Worm (Caenorhabditis elegans) whole organism, L3 larva: ENCODE data around the gene C10E2.1.

ENCODE experiments used
- R02D3.7 ChIP-seq: fragments of 150-350 bp; optimal IDR thresholded peaks from 2 replicates; lab custom pipeline; 2014; ENCODE audit warnings: missing biosample characterization, missing genetic modification characterization
- aly-2 ChIP-seq: fragments of 150-350 bp; optimal IDR thresholded peaks from 2 replicates; lab custom pipeline; 2014; ENCODE audit warnings: missing biosample characterization, missing genetic modification characterization
- ama-1 ChIP-seq: fragments of 150-350 bp; optimal IDR thresholded peaks from 2 replicates; lab custom pipeline; 2018
- ceh-16 ChIP-seq: sonication (generic microtip); optimal IDR thresholded peaks from 2 replicates; lab custom pipeline; 2017; ENCODE audit warnings: missing biosample characterization, missing genetic modification characterization
- ceh-82 ChIP-seq: fragments of 150-350 bp; optimal IDR thresholded peaks from 2 replicates; lab custom pipeline; 2014; ENCODE audit warnings: missing biosample characterization, missing genetic modification characterization
- ceh-9 ChIP-seq: sonication (generic microtip); optimal IDR thresholded peaks from 2 replicates; lab custom pipeline; 2018; ENCODE audit warnings: missing biosample characterization, missing genetic modification characterization
- daf-12 ChIP-seq: fragments of 150-350 bp; optimal IDR thresholded peaks from 2 replicates; lab custom pipeline; 2014; ENCODE audit warnings: missing biosample characterization, missing genetic modification reagents, missing genetic modification characterization
- egl-27 ChIP-seq: sonication (generic microtip); optimal IDR thresholded peaks from 4 replicates; lab custom pipeline; 2017; ENCODE audit warnings: missing biosample characterization, missing genetic modification reagents, missing genetic modification characterization
- egl-5 ChIP-seq: fragments of 150-350 bp; optimal IDR thresholded peaks from 2 replicates; lab custom pipeline; 2017; ENCODE audit warnings: missing biosample characterization, missing genetic modification reagents, missing genetic modification characterization, inconsistent platforms
- elt-1 ChIP-seq: fragments of 150-350 bp; optimal IDR thresholded peaks from 2 replicates; lab custom pipeline; 2014; ENCODE audit warnings: missing biosample characterization, missing genetic modification characterization
- elt-2 ChIP-seq: sonication (generic microtip); optimal IDR thresholded peaks from 2 replicates; lab custom pipeline; 2016; ENCODE audit warnings: missing genetic modification reagents, mild to moderate bottlenecking, missing genetic modification characterization, missing compliant biosample characterization
- elt-3 ChIP-seq, 3 experiments: fragments of 150-350 bp in 1 of 3; sonication (generic microtip) in 2 of 3; optimal IDR thresholded peaks; 2 replicates in 2 of 3; 4 replicates in 1 of 3; lab custom pipeline; 2014 to 2017; ENCODE audit warnings: missing biosample characterization in 3 of 3, missing genetic modification characterization in 3 of 3
- eor-1 ChIP-seq, 2 experiments: fragments of 150-350 bp; optimal IDR thresholded peaks; 2 replicates each; lab custom pipeline; 2014 to 2018; ENCODE audit warnings: missing biosample characterization in 2 of 2, missing genetic modification characterization in 2 of 2
- fkh-10 ChIP-seq: sonication (generic microtip); optimal IDR thresholded peaks from 2 replicates; lab custom pipeline; 2017; ENCODE audit warnings: missing biosample characterization, missing genetic modification reagents, missing genetic modification characterization
- fkh-2 ChIP-seq: fragments of 150-350 bp; optimal IDR thresholded peaks from 2 replicates; lab custom pipeline; 2014; ENCODE audit warnings: missing biosample characterization, missing genetic modification reagents, missing genetic modification characterization
- jun-1 ChIP-seq: fragments of 150-350 bp; optimal IDR thresholded peaks from 2 replicates; lab custom pipeline; 2014; ENCODE audit warnings: missing biosample characterization, missing genetic modification reagents, missing genetic modification characterization
- lin-39 ChIP-seq: fragments of 150-350 bp; optimal IDR thresholded peaks from 2 replicates; lab custom pipeline; 2018; ENCODE audit warnings: missing biosample characterization, missing genetic modification reagents, missing genetic modification characterization
- mdl-1 ChIP-seq: fragments of 150-350 bp; optimal IDR thresholded peaks from 2 replicates; lab custom pipeline; 2014; ENCODE audit warnings: missing biosample characterization, missing genetic modification characterization
- mml-1 ChIP-seq: fragments of 150-350 bp; sonication (generic microtip); optimal IDR thresholded peaks from 3 replicates; lab custom pipeline; 2014; ENCODE audit warnings: missing biosample characterization, missing genetic modification characterization
- nhr-23 ChIP-seq: fragments of 150-350 bp; optimal IDR thresholded peaks from 2 replicates; lab custom pipeline; 2014; ENCODE audit warnings: missing biosample characterization, missing genetic modification reagents, missing genetic modification characterization
- nhr-25 ChIP-seq: sonication (generic microtip); optimal IDR thresholded peaks from 2 replicates; lab custom pipeline; 2017; ENCODE audit warnings: missing biosample characterization, missing genetic modification characterization
- nhr-43 ChIP-seq: sonication (generic microtip); optimal IDR thresholded peaks from 2 replicates; lab custom pipeline; 2016; ENCODE audit warnings: mild to moderate bottlenecking, missing genetic modification characterization, missing compliant biosample characterization; ENCODE audit not compliant: poor library complexity, severe bottlenecking
- nhr-67 ChIP-seq: fragments of 150-350 bp; optimal IDR thresholded peaks from 2 replicates; lab custom pipeline; 2014; ENCODE audit warnings: missing biosample characterization, missing genetic modification characterization
- nhr-77 ChIP-seq: fragments of 150-350 bp; optimal IDR thresholded peaks from 2 replicates; lab custom pipeline; 2014; ENCODE audit warnings: missing biosample characterization, missing genetic modification characterization
- pha-4 ChIP-seq: fragments of 150-350 bp; optimal IDR thresholded peaks from 2 replicates; lab custom pipeline; 2014; ENCODE audit warnings: missing biosample characterization, missing genetic modification reagents, missing genetic modification characterization
- sea-2 ChIP-seq: fragments of 150-350 bp; sonication (generic microtip); optimal IDR thresholded peaks from 4 replicates; lab custom pipeline; 2014; ENCODE audit warnings: missing biosample characterization, missing genetic modification reagents, missing genetic modification characterization
- snpc-4 ChIP-seq: fragments of 150-350 bp; optimal IDR thresholded peaks from 2 replicates; lab custom pipeline; 2014; ENCODE audit warnings: missing biosample characterization, missing genetic modification characterization
- tbx-2 ChIP-seq: sonication (generic microtip); optimal IDR thresholded peaks from 2 replicates; lab custom pipeline; 2016; ENCODE audit warnings: mild to moderate bottlenecking, missing genetic modification characterization, missing compliant biosample characterization
- unc-39 ChIP-seq: sonication (generic microtip); optimal IDR thresholded peaks from 4 replicates; lab custom pipeline; 2017; ENCODE audit warnings: missing biosample characterization, missing genetic modification characterization
- unc-62 ChIP-seq: fragments of 150-350 bp; sonication (generic microtip); optimal IDR thresholded peaks from 4 replicates; lab custom pipeline; 2014; ENCODE audit warnings: missing biosample characterization, missing genetic modification reagents, missing genetic modification characterization
- zag-1 ChIP-seq: fragments of 150-350 bp; optimal IDR thresholded peaks from 2 replicates; lab custom pipeline; 2014; ENCODE audit warnings: missing biosample characterization, missing genetic modification characterization
- ztf-4 ChIP-seq: fragments of 150-350 bp; optimal IDR thresholded peaks from 2 replicates; lab custom pipeline; 2014; ENCODE audit warnings: missing biosample characterization, missing genetic modification characterization

C10E2.1 gene

DNA sequence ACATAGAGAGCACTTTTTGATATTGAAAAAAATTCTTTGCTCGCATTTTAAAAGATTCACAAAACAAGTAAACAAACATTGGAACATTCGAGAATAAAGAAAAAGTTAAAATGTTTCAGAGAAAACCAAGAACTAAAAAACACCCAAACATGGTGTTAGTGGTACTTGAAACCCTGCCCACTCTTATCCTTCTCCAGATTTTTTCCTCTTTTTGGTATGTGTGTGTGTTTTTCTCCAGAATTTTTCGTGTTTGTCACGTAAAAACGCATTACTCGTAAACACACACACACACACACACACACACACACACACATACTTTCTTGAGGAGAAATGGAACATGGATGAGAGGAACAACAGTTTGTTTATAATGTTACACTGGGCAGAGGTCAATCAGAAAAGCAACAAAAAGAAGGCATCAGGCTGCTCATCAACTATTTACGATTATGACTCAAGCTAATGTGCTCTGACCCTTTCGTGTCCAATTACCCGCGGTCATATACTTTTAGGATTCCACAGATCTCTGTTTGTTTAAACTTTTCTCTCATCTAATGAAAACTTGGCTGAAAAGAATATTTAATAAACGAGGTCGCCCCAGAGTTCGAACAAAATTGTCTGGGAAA lies 9.6 kb downstream of the C10E2.1 start:
- TF ChIP-seq elt-1 (no peak), egl-5 (peak; percentile 86), pha-4 (tag; lab: Kevin White, UChicago) (peak; percentile 50), daf-12 (tag; lab: Kevin White, UChicago) (no peak), egl-27 (tag; lab: Kevin White, UChicago) (no peak), aly-2 (tag; lab: Kevin White, UChicago) (no peak), zag-1 (tag; lab: Kevin White, UChicago) (no peak), mml-1 (tag; lab: Kevin White, UChicago) (no peak), nhr-23 (no peak), ama-1 (lab: Kevin White, UChicago) (no peak), elt-2 (tag; lab: Kevin White, UChicago) (no peak)

DNA sequence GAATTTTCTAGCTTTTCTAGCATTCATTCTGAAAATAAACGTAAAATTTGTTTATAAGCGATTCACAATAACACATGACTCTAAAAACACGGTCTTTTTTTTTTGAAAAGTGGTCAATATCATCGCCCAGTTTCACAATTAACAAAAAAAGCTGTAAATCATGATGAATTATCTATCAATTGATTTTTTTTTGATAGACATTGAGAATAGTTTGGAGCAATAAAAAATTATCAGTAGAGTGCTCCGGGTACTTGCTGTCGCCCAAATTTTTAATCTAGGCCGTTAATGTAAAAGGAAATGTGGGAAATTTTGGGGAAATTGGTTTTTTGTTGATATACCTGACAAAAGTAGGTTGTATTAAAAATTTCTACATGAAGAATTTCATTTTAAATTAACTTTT lies 10.8 kb downstream of the C10E2.1 start:
- TF ChIP-seq elt-2 (tag; lab: Kevin White, UChicago) (peak; percentile 5), zag-1 (tag; lab: Kevin White, UChicago) (no peak)

DNA sequence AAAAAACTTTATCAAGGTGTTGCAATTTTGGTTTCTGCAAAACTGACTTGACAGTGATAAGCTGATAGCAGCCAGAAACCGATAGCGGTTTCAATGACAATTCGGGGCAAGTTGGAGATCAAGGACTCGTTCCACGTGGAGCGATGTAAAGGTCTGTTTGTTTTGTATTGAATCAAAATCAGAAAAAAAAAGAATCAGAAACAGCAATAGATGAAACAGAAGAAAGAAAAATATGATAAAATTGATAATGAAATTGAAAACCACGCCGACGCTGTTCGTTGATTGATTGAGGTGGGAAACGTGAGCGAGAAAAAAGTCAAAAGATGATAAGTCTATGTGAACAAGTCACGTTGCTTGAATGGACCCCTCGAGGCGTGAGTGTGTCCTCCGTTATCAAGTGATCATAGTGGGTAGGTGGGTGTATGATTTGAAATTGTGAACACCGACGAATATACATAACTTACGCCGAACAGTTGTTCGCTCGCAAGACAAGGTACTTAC lies 12.8 kb downstream of the C10E2.1 start:
- no peak for TF ChIP-seq fkh-2 (tag; lab: Kevin White, UChicago)
- peak; percentile 3 for TF ChIP-seq lin-39 (tag; lab: Kevin White, UChicago)
- TF ChIP-seq aly-2 (tag; lab: Kevin White, UChicago): no peak
- no peak for TF ChIP-seq ceh-16 (tag; lab: Kevin White, UChicago)
- TF ChIP-seq unc-39: no peak
- TF ChIP-seq fkh-10: no peak
- TF ChIP-seq mdl-1 (tag; lab: Kevin White, UChicago): peak; percentile 21
- TF ChIP-seq elt-1: no peak
- peak in 2 of 3 experiments; percentile 4 to 53 for TF ChIP-seq elt-3 (tag; optimal IDR thresholded peaks at IDR 0.05; lab: Kevin White, UChicago)
- TF ChIP-seq nhr-25 (tag; lab: Kevin White, UChicago): peak; percentile 26
- peak; percentile 71 for TF ChIP-seq nhr-43 (tag; lab: Kevin White, UChicago)
- TF ChIP-seq elt-2 (tag; lab: Kevin White, UChicago): peak; percentile 89

ce11 chrX:16782797-16783259 lies 20.2 kb downstream of the C10E2.1 start, which contains the start of gene T01C8.3:
Gene T01C8.3, minus strand, starts transcription at chrX:16783209.
- no peak for TF ChIP-seq unc-62 (GFP tag; lab: Kevin White, UChicago)
- no peak for TF ChIP-seq ceh-82
- TF ChIP-seq tbx-2: no peak
- TF ChIP-seq aly-2 (tag; lab: Kevin White, UChicago): no peak
- TF ChIP-seq eor-1 (tag; optimal IDR thresholded peaks at IDR 0.05; lab: Kevin White, UChicago): no peak

DNA sequence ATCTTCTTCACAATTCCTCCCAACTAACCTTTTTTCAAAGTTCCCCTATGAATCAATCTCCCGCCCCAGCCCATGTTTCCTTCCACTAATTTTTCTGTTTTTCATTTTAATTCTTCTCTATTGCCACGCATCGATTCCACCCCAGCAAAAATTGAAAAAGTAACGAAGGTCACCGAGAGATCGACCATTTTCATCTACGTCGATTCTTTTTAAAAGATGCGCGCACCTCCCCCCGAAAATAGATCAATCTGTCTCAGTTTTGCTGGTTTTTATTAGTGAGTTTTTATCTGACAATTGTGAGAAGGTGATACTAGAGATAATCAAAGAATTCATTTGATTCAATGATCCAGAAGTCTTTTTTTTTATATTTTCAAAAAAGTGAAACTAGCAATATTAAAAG lies 21.4 kb downstream of the C10E2.1 start:
- peak; percentile 22 for TF ChIP-seq nhr-23
- peak; percentile 13 for TF ChIP-seq nhr-25 (tag; lab: Kevin White, UChicago)
- TF ChIP-seq pha-4 (tag; lab: Kevin White, UChicago): no peak
- TF ChIP-seq, all 47 proteins: peak for 2

- TF ChIP-seq ztf-4 (no peak), daf-12 (tag; lab: Kevin White, UChicago) (no peak), mml-1 (tag; lab: Kevin White, UChicago) (no peak), nhr-67 (no peak), nhr-77 (no peak), nhr-43 (tag; lab: Kevin White, UChicago) (peak; percentile 21), nhr-25 (tag; lab: Kevin White, UChicago) (peak; percentile 91), snpc-4 (tag; lab: Kevin White, UChicago) (no peak), nhr-23 (peak; percentile 64), zag-1 (tag; lab: Kevin White, UChicago) (no peak), sea-2 (GFP tag; lab: Kevin White, UChicago) (no peak), jun-1 (tag; lab: Kevin White, UChicago) (no peak), ceh-82 (no peak), ceh-9 (tag; lab: Kevin White, UChicago) (no peak), R02D3.7 (tag; lab: Kevin White, UChicago) (no peak)
These were observed 23.4 kb downstream of the C10E2.1 start, which contains the start of gene T01C8.2 for ce11 chrX:16786021-16786488. Gene T01C8.2, plus strand, starts transcription at chrX:16786438.
